Fruit fly (Drosophila melanogaster): ENCODE data around the gene CG32829.

- TF ChIP-seq h (optimal IDR thresholded peaks at IDR 0.05) (no peak), ttk (optimal IDR thresholded peaks at IDR 0.05) (no peak), Myc (optimal IDR thresholded peaks at IDR 0.05) (no peak), psq (optimal IDR thresholded peaks at IDR 0.05) (no peak), insv (optimal IDR thresholded peaks at IDR 0.05) (no peak), Sin3A (optimal IDR thresholded peaks at IDR 0.05) (no peak)
These were observed 3.8 kb upstream of the CG32829 start, which contains the start of gene x16 for dm6 chr2L:6919850-6920660.

Data from Kc167 (cell line).